Fruit fly (Drosophila melanogaster) whole organism, embryonic: ENCODE measurements around the gene CG7065.
A peak's percentile ranks its signal among the peaks of the same experiment; 100 is the strongest.

Experiments
- CG10147 ChIP-seq: fragments of 200-800 bp; sonication (Bioruptor generic); optimal IDR thresholded peaks from 2 replicates; lab custom pipeline; 2019; ENCODE audit warnings: missing biosample characterization, mild to moderate bottlenecking, missing genetic modification characterization, moderate library complexity
- CG10543 ChIP-seq: fragments of 200-800 bp; sonication (Bioruptor generic); optimal IDR thresholded peaks from 3 replicates; lab custom pipeline; 2017; ENCODE audit warnings: missing biosample characterization, mild to moderate bottlenecking, missing genetic modification characterization, moderate library complexity
- CG10565 ChIP-seq: fragments of 200-800 bp; sonication (Bioruptor generic); optimal IDR thresholded peaks from 3 replicates; lab custom pipeline; 2016; ENCODE audit warnings: missing biosample characterization, mild to moderate bottlenecking, missing genetic modification characterization
- CG12942 ChIP-seq: fragments of 200-800 bp; sonication (Bioruptor generic); optimal IDR thresholded peaks from 3 replicates; lab custom pipeline; 2016; ENCODE audit warnings: missing biosample characterization, missing genetic modification characterization
- CG13894 ChIP-seq: fragments of 200-800 bp; sonication (Bioruptor generic); optimal IDR thresholded peaks from 3 replicates; lab custom pipeline; 2018; ENCODE audit warnings: missing biosample characterization, mild to moderate bottlenecking, missing genetic modification characterization, moderate library complexity
- CG17186 ChIP-seq: fragments of 200-800 bp; sonication (Bioruptor generic); optimal IDR thresholded peaks from 3 replicates; lab custom pipeline; 2017; ENCODE audit warnings: missing biosample characterization, missing genetic modification reagents, missing genetic modification characterization
- CG17359 ChIP-seq: fragments of 200-800 bp; sonication (Bioruptor generic); optimal IDR thresholded peaks from 3 replicates; lab custom pipeline; 2018; ENCODE audit warnings: missing biosample characterization, mild to moderate bottlenecking, missing genetic modification characterization, moderate library complexity
- CG17568 ChIP-seq: fragments of 200-800 bp; sonication (Bioruptor generic); optimal IDR thresholded peaks from 2 replicates; lab custom pipeline; 2018; ENCODE audit warnings: missing biosample characterization, mild to moderate bottlenecking, missing genetic modification characterization, moderate library complexity
- CG33557 ChIP-seq: fragments of 200-800 bp; sonication (Bioruptor generic); optimal IDR thresholded peaks from 2 replicates; lab custom pipeline; 2019; ENCODE audit warnings: missing biosample characterization, mild to moderate bottlenecking, missing genetic modification characterization, moderate library complexity
- CG3847 ChIP-seq: fragments of 200-800 bp; sonication (Bioruptor generic); IDR thresholded peaks from 2 replicates; pipeline ENCODE4 v1.3.6; 2022; ENCODE audit warnings: missing biosample characterization, missing genetic modification characterization
- CG5180 ChIP-seq: fragments of 200-800 bp; sonication (Bioruptor generic); optimal IDR thresholded peaks from 3 replicates; lab custom pipeline; 2017; ENCODE audit warnings: missing biosample characterization, missing genetic modification characterization, mild to moderate bottlenecking, moderate library complexity, missing genetic modification reagents
- CG5245 ChIP-seq: fragments of 200-800 bp; sonication (Bioruptor generic); optimal IDR thresholded peaks from 3 replicates; lab custom pipeline; 2016; ENCODE audit warnings: missing biosample characterization, missing genetic modification characterization
- CG6813 ChIP-seq: fragments of 200-800 bp; sonication (Bioruptor generic); optimal IDR thresholded peaks from 2 replicates; lab custom pipeline; 2017; ENCODE audit warnings: missing biosample characterization, missing genetic modification characterization, mild to moderate bottlenecking, moderate library complexity, missing genetic modification reagents
- CG8281 ChIP-seq: fragments of 200-800 bp; sonication (Bioruptor generic); optimal IDR thresholded peaks from 2 replicates; lab custom pipeline; 2018; ENCODE audit warnings: missing biosample characterization, mild to moderate bottlenecking, missing genetic modification characterization, moderate library complexity
- CG8359 ChIP-seq: fragments of 200-800 bp; sonication (Bioruptor generic); optimal IDR thresholded peaks from 2 replicates; lab custom pipeline; 2017; ENCODE audit warnings: missing biosample characterization, mild to moderate bottlenecking, missing genetic modification characterization, borderline replicate concordance
- CG9215 ChIP-seq: fragments of 200-800 bp; sonication (Bioruptor generic); IDR thresholded peaks from 2 replicates; pipeline ENCODE4 v1.3.6; 2022; ENCODE audit warnings: missing biosample characterization, missing genetic modification characterization
- CG9817 ChIP-seq: fragments of 200-800 bp; sonication (Bioruptor generic); optimal IDR thresholded peaks from 2 replicates; lab custom pipeline; 2018; ENCODE audit warnings: missing biosample characterization, mild to moderate bottlenecking, missing genetic modification characterization, moderate library complexity
- Camta ChIP-seq: fragments of 200-800 bp; sonication (Bioruptor generic); optimal IDR thresholded peaks from 2 replicates; lab custom pipeline; 2016; ENCODE audit warnings: missing biosample characterization, missing genetic modification characterization
- Deaf1 ChIP-seq: fragments of 200-800 bp; optimal IDR thresholded peaks from 3 replicates; lab custom pipeline; 2019; ENCODE audit warnings: missing biosample characterization, mild to moderate bottlenecking, missing genetic modification characterization, moderate library complexity
- Drgx ChIP-seq: fragments of 200-800 bp; sonication (Bioruptor generic); IDR thresholded peaks from 2 replicates; pipeline ENCODE4 v1.3.6; 2022; ENCODE audit warnings: missing biosample characterization, missing genetic modification characterization
- Hmx ChIP-seq: fragments of 200-800 bp; sonication (Bioruptor generic); optimal IDR thresholded peaks from 2 replicates; lab custom pipeline; 2016; ENCODE audit warnings: missing biosample characterization, missing genetic modification characterization
- Hsf ChIP-seq: fragments of 200-800 bp; sonication (Bioruptor generic); optimal IDR thresholded peaks from 3 replicates; lab custom pipeline; 2016; ENCODE audit warnings: missing biosample characterization, missing genetic modification characterization
- Med ChIP-seq: fragments of 200-800 bp; sonication (Bioruptor generic); peaks from one replicate; lab custom pipeline; 2016; ENCODE audit warnings: missing biosample characterization, missing genetic modification characterization, mild to moderate bottlenecking, inconsistent platforms, moderate library complexity
- Meics ChIP-seq: fragments of 200-800 bp; sonication (Bioruptor generic); optimal IDR thresholded peaks from 2 replicates; lab custom pipeline; 2017; ENCODE audit warnings: missing biosample characterization, mild to moderate bottlenecking, missing genetic modification characterization
- Myb ChIP-seq: fragments of 200-800 bp; sonication (Bioruptor generic); optimal IDR thresholded peaks from 2 replicates; lab custom pipeline; 2016; ENCODE audit warnings: missing biosample characterization, missing genetic modification characterization
- Sox100B ChIP-seq: fragments of 200-800 bp; sonication (Bioruptor generic); optimal IDR thresholded peaks from 3 replicates; lab custom pipeline; 2018; ENCODE audit warnings: missing biosample characterization, mild to moderate bottlenecking, missing genetic modification characterization
- Usf ChIP-seq: fragments of 200-800 bp; sonication (Bioruptor generic); optimal IDR thresholded peaks from 2 replicates; lab custom pipeline; 2017; ENCODE audit warnings: missing genotype, missing biosample characterization, missing genetic modification characterization
- ab ChIP-seq: fragments of 200-800 bp; sonication (Bioruptor generic); optimal IDR thresholded peaks from 2 replicates; lab custom pipeline; 2016; ENCODE audit warnings: missing biosample characterization, missing genetic modification characterization
- abd-A ChIP-seq: fragments of 200-800 bp; sonication (Bioruptor generic); optimal IDR thresholded peaks from 3 replicates; lab custom pipeline; 2019; ENCODE audit warnings: missing biosample characterization, mild to moderate bottlenecking, missing genetic modification characterization, moderate library complexity
- ase ChIP-seq: fragments of 200-800 bp; sonication (Bioruptor generic); IDR thresholded peaks from 3 replicates; pipeline ENCODE4 v1.3.6; 2022; ENCODE audit warnings: missing biosample characterization, missing genetic modification characterization
- bbx ChIP-seq: fragments of 200-800 bp; sonication (Bioruptor generic); IDR thresholded peaks from 2 replicates; pipeline ENCODE4 v1.3.6; 2022; ENCODE audit warnings: missing biosample characterization, missing genetic modification characterization; ENCODE audit not compliant: partially characterized antibody
- bsh ChIP-seq, 2 experiments: fragments of 200-800 bp; sonication (Bioruptor generic); optimal IDR thresholded peaks; 2 replicates each; lab custom pipeline; 2017 to 2018; ENCODE audit warnings: mild to moderate bottlenecking in 2 of 2, missing biosample characterization in 2 of 2, missing genetic modification characterization in 2 of 2, moderate library complexity in 1 of 2
- cas ChIP-seq: fragments of 200-800 bp; sonication (Bioruptor generic); IDR thresholded peaks from 2 replicates; pipeline ENCODE4 v1.3.6; 2022; ENCODE audit warnings: missing biosample characterization, missing genetic modification characterization
- da ChIP-seq: fragments of 200-800 bp; sonication (Bioruptor generic); optimal IDR thresholded peaks from 2 replicates; lab custom pipeline; 2016; ENCODE audit warnings: missing biosample characterization, missing genetic modification characterization
- fru ChIP-seq: fragments of >200 bp; optimal IDR thresholded peaks from 2 replicates; lab custom pipeline; 2017
- gfzf ChIP-seq: fragments of 200-800 bp; sonication (Bioruptor generic); optimal IDR thresholded peaks from 2 replicates; lab custom pipeline; 2016; ENCODE audit warnings: missing biosample characterization, mild to moderate bottlenecking, missing genetic modification characterization, moderate library complexity
- ham ChIP-seq: fragments of 200-800 bp; sonication (Bioruptor generic); IDR thresholded peaks from 2 replicates; pipeline ENCODE4 v1.3.6; 2022; ENCODE audit warnings: missing biosample characterization, missing genetic modification characterization
- knrl ChIP-seq: fragments of 200-800 bp; sonication (Bioruptor generic); IDR thresholded peaks from 3 replicates; pipeline ENCODE4 v1.3.6; 2022; ENCODE audit warnings: missing biosample characterization, missing genetic modification characterization; ENCODE audit not compliant: partially characterized antibody
- luna ChIP-seq: fragments of 200-800 bp; sonication (Bioruptor generic); optimal IDR thresholded peaks from 2 replicates; lab custom pipeline; 2016; ENCODE audit warnings: missing biosample characterization, missing genetic modification characterization
- mam ChIP-seq: fragments of 200-800 bp; sonication (Bioruptor generic); optimal IDR thresholded peaks from 3 replicates; lab custom pipeline; 2016; ENCODE audit warnings: missing biosample characterization, missing genetic modification characterization
- oc ChIP-seq: fragments of 200-800 bp; sonication (Bioruptor generic); optimal IDR thresholded peaks from 2 replicates; lab custom pipeline; 2018; ENCODE audit warnings: missing biosample characterization, mild to moderate bottlenecking, missing genetic modification characterization, moderate library complexity
- odd ChIP-seq: fragments of 200-800 bp; sonication (Bioruptor generic); optimal IDR thresholded peaks from 2 replicates; lab custom pipeline; 2017; ENCODE audit warnings: missing biosample characterization, mild to moderate bottlenecking, missing genetic modification characterization
- phol ChIP-seq: fragments of 200-800 bp; sonication (Bioruptor generic); optimal IDR thresholded peaks from 3 replicates; lab custom pipeline; 2018; ENCODE audit warnings: missing biosample characterization, mild to moderate bottlenecking, missing genetic modification characterization, moderate library complexity
- pzg ChIP-seq: fragments of 200-800 bp; sonication (Bioruptor generic); optimal IDR thresholded peaks from 3 replicates; lab custom pipeline; 2018; ENCODE audit warnings: missing biosample characterization, mild to moderate bottlenecking, missing genetic modification characterization, moderate library complexity
- ro ChIP-seq: fragments of 200-800 bp; sonication (Bioruptor generic); IDR thresholded peaks from 2 replicates; pipeline ENCODE4 v1.3.6; 2022; ENCODE audit warnings: missing biosample characterization, missing genetic modification characterization
- run ChIP-seq: fragments of 200-800 bp; sonication (Bioruptor generic); optimal IDR thresholded peaks from 3 replicates; lab custom pipeline; 2018; ENCODE audit warnings: missing biosample characterization, mild to moderate bottlenecking, missing genetic modification characterization
- ssp ChIP-seq: fragments of 200-800 bp; sonication (Bioruptor generic); IDR thresholded peaks from 2 replicates; pipeline ENCODE4 v1.3.6; 2022; ENCODE audit warnings: missing biosample characterization, missing genetic modification characterization
- tgo ChIP-seq: fragments of 200-800 bp; sonication (Bioruptor generic); IDR thresholded peaks from 3 replicates; pipeline ENCODE4 v1.3.6; 2022; ENCODE audit warnings: missing biosample characterization, missing genetic modification characterization
- trh ChIP-seq: fragments of 200-800 bp; sonication (Bioruptor generic); optimal IDR thresholded peaks from 2 replicates; lab custom pipeline; 2016; ENCODE audit warnings: missing biosample characterization, missing genetic modification characterization
- vfl ChIP-seq: fragments of 200-800 bp; sonication (Bioruptor generic); optimal IDR thresholded peaks from 2 replicates; lab custom pipeline; 2016; ENCODE audit warnings: missing biosample characterization, missing genetic modification characterization
- wor ChIP-seq: fragments of 200-800 bp; sonication (Bioruptor generic); IDR thresholded peaks from 2 replicates; pipeline ENCODE4 v1.3.6; 2022; ENCODE audit warnings: missing biosample characterization, missing genetic modification characterization

CG7065 gene

DNA sequence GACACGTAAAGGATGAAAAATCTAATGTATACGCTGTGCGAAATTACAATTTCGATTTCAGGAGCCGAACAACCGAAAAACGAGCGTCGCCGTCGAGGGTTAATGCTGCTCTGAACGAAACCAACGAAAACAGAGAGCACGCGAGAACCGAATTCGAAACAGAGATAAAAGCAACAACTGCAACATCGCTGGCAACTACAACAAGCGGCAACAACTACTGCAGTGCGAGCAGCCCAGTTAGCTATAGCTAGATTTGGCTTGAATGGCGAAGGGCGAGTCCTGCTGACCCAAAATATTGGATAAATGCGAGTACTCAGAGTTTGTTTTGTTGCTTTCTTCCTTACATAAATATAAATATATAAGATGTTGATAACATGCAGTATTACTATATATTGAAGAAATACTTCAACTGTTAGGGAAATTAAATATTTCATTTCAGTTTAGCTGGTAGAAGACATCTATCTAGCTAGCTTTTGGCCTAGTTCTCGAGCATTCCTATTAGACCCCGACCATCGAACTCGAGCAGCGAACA is 7.3 kb upstream of the CG7065 start, which contains the start of gene fend (continued):
- peak; percentile 9 for TF ChIP-seq abd-A (tag; lab: Kevin White, UChicago)
- peak; percentile 43 for TF ChIP-seq CG10147
- no peak for TF ChIP-seq CG6813 (GFP tag; lab: Kevin White, UChicago)
- no peak for TF ChIP-seq Drgx (GFP tag; lab: Robert Waterston, UW)
- no peak for TF ChIP-seq ro
- peak; percentile 63 for TF ChIP-seq Med
- TF ChIP-seq CG33557 (GFP tag; lab: Kevin White, UChicago) = peak; percentile 47
- no peak for TF ChIP-seq oc
- peak; percentile 100 for TF ChIP-seq CG5180 (GFP tag; lab: Kevin White, UChicago)
- TF ChIP-seq vfl = no peak
- peak; percentile 68 for TF ChIP-seq Deaf1
- TF ChIP-seq ham (GFP tag; lab: Robert Waterston, UW) = no peak
- TF ChIP-seq CG10565 (GFP tag; lab: Kevin White, UChicago) = no peak
- no peak for TF ChIP-seq Myb (GFP tag; lab: Kevin White, UChicago)
- TF ChIP-seq knrl (GFP tag; lab: Robert Waterston, UW) = no peak
- no peak for TF ChIP-seq ase (GFP tag; lab: Robert Waterston, UW)
- no peak for TF ChIP-seq Camta (GFP tag; lab: Kevin White, UChicago)
- no peak for TF ChIP-seq luna
- no peak for TF ChIP-seq CG9215
- peak; percentile 50 for TF ChIP-seq CG10543
- 0 out of 2 replicates have a peak, but pooled peaks have one; percentile 22 for TF ChIP-seq CG3847 (GFP tag; lab: Robert Waterston, UW)
- no peak for TF ChIP-seq trh (GFP tag; lab: Kevin White, UChicago)
- peak; percentile 53 for TF ChIP-seq Meics (GFP tag; lab: Kevin White, UChicago)
- peak; percentile 8 for TF ChIP-seq CG8281 (tag; lab: Kevin White, UChicago)
- no peak for TF ChIP-seq run
- TF ChIP-seq Sox100B (GFP tag; lab: Kevin White, UChicago) = peak; percentile 49
- TF ChIP-seq CG17568 (GFP tag; lab: Kevin White, UChicago) = no peak
- TF ChIP-seq tgo (GFP tag; lab: Robert Waterston, UW) = no peak
- TF ChIP-seq CG13894 (tag; lab: Kevin White, UChicago) = peak; percentile 25
- no peak for TF ChIP-seq pzg
- no peak for TF ChIP-seq ssp (GFP tag; lab: Robert Waterston, UW)
- peak; percentile 4 for TF ChIP-seq Hsf (GFP tag; lab: Kevin White, UChicago)
- no peak for TF ChIP-seq Hmx
- no peak for TF ChIP-seq gfzf (GFP tag; lab: Kevin White, UChicago)
- no peak for TF ChIP-seq Usf (GFP tag; lab: Kevin White, UChicago)
- peak; percentile 11 for TF ChIP-seq CG17359
- no peak for TF ChIP-seq ab (GFP tag; lab: Kevin White, UChicago)
- TF ChIP-seq phol (tag; lab: Kevin White, UChicago) = peak; percentile 46
- TF ChIP-seq CG8359 (GFP tag; lab: Kevin White, UChicago) = no peak
- no peak for TF ChIP-seq CG5245 (GFP tag; lab: Kevin White, UChicago)
- no peak for TF ChIP-seq wor (GFP tag; lab: Robert Waterston, UW)
- TF ChIP-seq bbx (GFP tag; lab: Robert Waterston, UW) = no peak
- no peak for TF ChIP-seq fru (lab: Kevin White, UChicago)
- TF ChIP-seq mam (GFP tag; lab: Kevin White, UChicago) = no peak
- TF ChIP-seq cas (GFP tag; lab: Robert Waterston, UW) = no peak
- TF ChIP-seq CG12942 = no peak
- TF ChIP-seq odd (GFP tag; lab: Kevin White, UChicago) = peak; percentile 13
- TF ChIP-seq bsh (GFP tag; optimal IDR thresholded peaks at IDR 0.05; lab: Kevin White, UChicago) = peak in 1 of 2 experiments; percentile 32
- TF ChIP-seq CG9817 = peak; percentile 24
- no peak for TF ChIP-seq CG17186 (GFP tag; lab: Kevin White, UChicago)
- no peak for TF ChIP-seq da
